Worm (Caenorhabditis elegans) whole organism, young adult: ENCODE results near the gene dpf-4.

Experiments used
- D2030.7 ChIP-seq: fragments of 200-800 bp; sonication (Bioruptor generic); IDR thresholded peaks from 2 replicates; pipeline ENCODE4 v1.3.6; 2022; ENCODE audit warnings: missing genetic modification reagents, missing genetic modification characterization, missing compliant biosample characterization
- F55B11.4 ChIP-seq: sonication (generic microtip); optimal IDR thresholded peaks from 2 replicates; lab custom pipeline; 2016; ENCODE audit warnings: missing compliant biosample characterization, missing genetic modification characterization, borderline replicate concordance; ENCODE audit not compliant: insufficient read depth
- Y53G8AR.9 ChIP-seq: fragments of 200-800 bp; sonication (Bioruptor generic); conservative IDR thresholded peaks from 2 replicates; pipeline ENCODE4 v1.3.6; 2022; ENCODE audit warnings: missing genetic modification reagents, missing genetic modification characterization, missing compliant biosample characterization
- ama-1 ChIP-seq, 3 experiments: fragments of 150-350 bp in 1 of 3; sonication (generic microtip) in 2 of 3; optimal IDR thresholded peaks; 2 replicates each; lab custom pipeline; 2014 to 2018; ENCODE audit warnings: missing biosample characterization in 2 of 3, missing genetic modification characterization in 2 of 3, missing genetic modification reagents in 2 of 3
- madf-6 ChIP-seq: fragments of 200-800 bp; sonication (Bioruptor generic); IDR thresholded peaks from 2 replicates; pipeline ENCODE4 v1.3.6; 2022; ENCODE audit warnings: missing genetic modification reagents, missing genetic modification characterization, missing compliant biosample characterization
- mxl-1 ChIP-seq: sonication (generic microtip); optimal IDR thresholded peaks from 2 replicates; lab custom pipeline; 2016; ENCODE audit warnings: missing genetic modification characterization, missing compliant biosample characterization
- pha-4 ChIP-seq: fragments of 150-350 bp; sonication (generic microtip); optimal IDR thresholded peaks from 2 replicates; lab custom pipeline; 2014; ENCODE audit warnings: missing biosample characterization, missing genetic modification reagents, missing genetic modification characterization
- rpc-1 ChIP-seq, 2 experiments: fragments of 150-350 bp in 1 of 2; sonication (generic microtip) in 1 of 2; optimal IDR thresholded peaks; 2 replicates each; lab custom pipeline; 2014 to 2018; ENCODE audit warnings: missing biosample characterization in 1 of 2, missing genetic modification characterization in 1 of 2, missing genetic modification reagents in 1 of 2, missing genotype in 1 of 2
- snpc-1.3 ChIP-seq: sonication (generic microtip); optimal IDR thresholded peaks from 2 replicates; lab custom pipeline; 2017; ENCODE audit warnings: missing genetic modification characterization, mild to moderate bottlenecking, missing compliant biosample characterization, antibody characterized with exemption, moderate library complexity, missing genotype, missing genetic modification reagents; ENCODE audit not compliant: insufficient read depth
- tbp1 ChIP-seq: fragments of 200-800 bp; sonication (Bioruptor generic); optimal IDR thresholded peaks from 2 replicates; lab custom pipeline; 2018; ENCODE audit warnings: mild to moderate bottlenecking, missing genetic modification characterization, missing compliant biosample characterization
- ztf-28 ChIP-seq: fragments of 200-800 bp; sonication (Bioruptor generic); IDR thresholded peaks from 2 replicates; pipeline ENCODE4 v1.3.6; 2022; ENCODE audit warnings: missing genetic modification reagents, missing genetic modification characterization, missing compliant biosample characterization

ce11 chrIII:5886893-5887292 is 27.8 kb downstream of the dpf-4 start, which contains the start of gene C28H8.7:
- TF ChIP-seq mxl-1 (no peak), tbp1 (no peak), ama-1 (optimal IDR thresholded peaks at IDR 0.05; lab: Kevin White, UChicago) (no peak), ama-1 (GFP tag; optimal IDR thresholded peaks at IDR 0.05; lab: Kevin White, UChicago) (no peak), snpc-1.3 (tag; lab: Kevin White, UChicago) (no peak), rpc-1 (optimal IDR thresholded peaks at IDR 0.05; lab: Kevin White, UChicago) (no peak), rpc-1 (tag; optimal IDR thresholded peaks at IDR 0.05; lab: Kevin White, UChicago) (no peak), ztf-28 (no peak), F55B11.4 (tag; lab: Kevin White, UChicago) (no peak), Y53G8AR.9 (GFP tag; lab: Robert Waterston, UW) (no peak), pha-4 (no peak), D2030.7 (GFP tag; lab: Robert Waterston, UW) (no peak), madf-6 (GFP tag; lab: Robert Waterston, UW) (no peak)
